Worm (Caenorhabditis elegans) whole organism, L2 larva: ENCODE results near the gene F21D12.2.
A peak's percentile ranks its signal among the peaks of the same experiment; 100 is the strongest.

Experiments
- R02D3.7 ChIP-seq: fragments of 150-350 bp; optimal IDR thresholded peaks from 2 replicates; lab custom pipeline; 2014; ENCODE audit warnings: missing biosample characterization, missing genetic modification characterization
- ama-1 ChIP-seq: fragments of 150-350 bp; optimal IDR thresholded peaks from 2 replicates; lab custom pipeline; 2018; ENCODE audit warnings: inconsistent platforms
- egl-27 ChIP-seq: sonication (generic microtip); optimal IDR thresholded peaks from 3 replicates; lab custom pipeline; 2017; ENCODE audit warnings: missing biosample characterization, missing genetic modification reagents, missing genetic modification characterization
- elt-1 ChIP-seq: fragments of 150-350 bp; optimal IDR thresholded peaks from 2 replicates; lab custom pipeline; 2014; ENCODE audit warnings: missing biosample characterization, missing genetic modification characterization
- elt-3 ChIP-seq: sonication (generic microtip); optimal IDR thresholded peaks from 2 replicates; lab custom pipeline; 2017; ENCODE audit warnings: missing biosample characterization, missing genetic modification characterization
- fos-1 ChIP-seq: fragments of 150-350 bp; optimal IDR thresholded peaks from 2 replicates; lab custom pipeline; 2014; ENCODE audit warnings: missing biosample characterization, missing genetic modification characterization
- lin-39 ChIP-seq: fragments of 150-350 bp; optimal IDR thresholded peaks from 2 replicates; lab custom pipeline; 2014; ENCODE audit warnings: missing biosample characterization, missing genetic modification reagents, missing genetic modification characterization
- peb-1 ChIP-seq: fragments of 150-350 bp; optimal IDR thresholded peaks from 2 replicates; lab custom pipeline; 2014; ENCODE audit warnings: missing biosample characterization, missing genetic modification characterization
- sma-3 ChIP-seq: sonication (generic microtip); optimal IDR thresholded peaks from 2 replicates; lab custom pipeline; 2016; ENCODE audit warnings: missing genetic modification reagents, missing genetic modification characterization, missing compliant biosample characterization
- ztf-11 ChIP-seq: sonication (generic microtip); optimal IDR thresholded peaks from 2 replicates; lab custom pipeline; 2017; ENCODE audit warnings: missing biosample characterization, missing genetic modification characterization

DNA sequence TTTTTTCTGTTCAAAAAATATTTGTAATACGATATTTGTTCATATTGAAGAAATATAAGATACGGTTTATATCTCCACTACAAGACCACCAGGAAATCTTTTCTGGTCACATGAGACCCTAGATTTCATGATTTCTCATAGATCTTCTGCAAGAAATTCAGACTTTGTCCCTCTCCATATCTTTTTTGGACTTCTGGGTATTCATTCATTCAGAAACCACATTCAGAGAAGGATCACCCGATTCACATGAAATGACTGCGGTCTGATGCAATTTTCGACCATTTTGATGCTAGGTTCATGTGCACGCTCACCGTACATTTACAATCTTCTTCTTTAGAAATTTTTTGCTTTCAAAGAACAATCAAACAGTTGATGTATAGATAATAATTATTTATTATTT, 37.8 kb upstream of the F21D12.2 start:
- peak; percentile 22 for TF ChIP-seq fos-1 (tag; lab: Kevin White, UChicago)
- no peak for TF ChIP-seq sma-3 (GFP tag; lab: Kevin White, UChicago)
- no peak for TF ChIP-seq R02D3.7 (tag; lab: Kevin White, UChicago)
- TF ChIP-seq elt-3 = no peak
- TF ChIP-seq peb-1 = no peak
- TF ChIP-seq ztf-11 (tag; lab: Kevin White, UChicago) = no peak
- no peak for TF ChIP-seq egl-27 (tag; lab: Kevin White, UChicago)
- TF ChIP-seq ama-1 = no peak
- TF ChIP-seq lin-39 (tag; lab: Kevin White, UChicago) = no peak
- TF ChIP-seq elt-1 (tag; lab: Kevin White, UChicago) = no peak
